Worm (Caenorhabditis elegans) whole organism, late embryonic: ENCODE data around the gene npr-26.

Source experiments
- K02D7.2 ChIP-seq: sonication (generic microtip); optimal IDR thresholded peaks from 2 replicates; lab custom pipeline; 2017; ENCODE audit warnings: mild to moderate bottlenecking, missing genetic modification characterization, missing compliant biosample characterization
- ama-1 ChIP-seq: fragments of 150-350 bp; optimal IDR thresholded peaks from 2 replicates; lab custom pipeline; 2014
- ceh-9 ChIP-seq: sonication (generic microtip); optimal IDR thresholded peaks from 2 replicates; lab custom pipeline; 2016; ENCODE audit warnings: mild to moderate bottlenecking, missing genetic modification characterization, inconsistent platforms, missing compliant biosample characterization
- elt-2 ChIP-seq: sonication (generic microtip); optimal IDR thresholded peaks from 2 replicates; lab custom pipeline; 2016; ENCODE audit warnings: missing genetic modification reagents, missing genetic modification characterization, missing compliant biosample characterization
- lin-11 ChIP-seq: fragments of 200-800 bp; sonication (Bioruptor generic); optimal IDR thresholded peaks from 2 replicates; lab custom pipeline; 2018; ENCODE audit warnings: mild to moderate bottlenecking, missing genetic modification characterization, missing compliant biosample characterization
- rnt-1 ChIP-seq: sonication (generic microtip); optimal IDR thresholded peaks from 2 replicates; lab custom pipeline; 2016; ENCODE audit warnings: missing genetic modification characterization, missing compliant biosample characterization
- tbx-2 ChIP-seq: sonication (generic microtip); optimal IDR thresholded peaks from 2 replicates; lab custom pipeline; 2016; ENCODE audit warnings: missing genetic modification characterization, missing compliant biosample characterization

ce11 chrIV:17399455-17399854 is 18.2 kb downstream of the npr-26 start, which contains the start of gene T02D1.4:
- no peak for TF ChIP-seq ama-1
- TF ChIP-seq rnt-1 (tag; lab: Kevin White, UChicago), result no peak
- no peak for TF ChIP-seq lin-11 (tag; lab: Kevin White, UChicago)
- no peak for TF ChIP-seq ceh-9 (tag; lab: Kevin White, UChicago)
- no peak for TF ChIP-seq K02D7.2 (tag; lab: Kevin White, UChicago)
- TF ChIP-seq tbx-2 (tag; lab: Kevin White, UChicago), result no peak
- no peak for TF ChIP-seq elt-2
